Worm (Caenorhabditis elegans) whole organism, L2 larva: ENCODE measurements around the gene mbk-1.
A peak's percentile ranks its signal among the peaks of the same experiment; 100 is the strongest.

Experiments
- C34F6.9 ChIP-seq: fragments of 150-350 bp; optimal IDR thresholded peaks from 2 replicates; lab custom pipeline; 2014; ENCODE audit warnings: missing biosample characterization, missing genetic modification characterization
- F13H6.1 ChIP-seq: sonication (generic microtip); optimal IDR thresholded peaks from 2 replicates; lab custom pipeline; 2016; ENCODE audit warnings: missing genetic modification characterization, missing compliant biosample characterization
- Y55F3AM.14 ChIP-seq: fragments of 200-800 bp; sonication (Bioruptor generic); optimal IDR thresholded peaks from 2 replicates; lab custom pipeline; 2018; ENCODE audit warnings: mild to moderate bottlenecking, missing genetic modification characterization, missing compliant biosample characterization
- alr-1 ChIP-seq: fragments of 150-350 bp; optimal IDR thresholded peaks from 2 replicates; lab custom pipeline; 2014; ENCODE audit warnings: missing biosample characterization, missing genetic modification characterization
- ama-1 ChIP-seq: fragments of 150-350 bp; optimal IDR thresholded peaks from 2 replicates; lab custom pipeline; 2018; ENCODE audit warnings: inconsistent platforms
- blmp-1 ChIP-seq: sonication (generic microtip); optimal IDR thresholded peaks from 2 replicates; lab custom pipeline; 2017; ENCODE audit warnings: missing genetic modification characterization, mild to moderate bottlenecking, missing compliant biosample characterization, antibody characterized with exemption, moderate library complexity; ENCODE audit not compliant: insufficient read depth
- ceh-16 ChIP-seq: fragments of 150-350 bp; optimal IDR thresholded peaks from 2 replicates; lab custom pipeline; 2014; ENCODE audit warnings: missing biosample characterization, missing genetic modification characterization
- ceh-82 ChIP-seq: fragments of 150-350 bp; optimal IDR thresholded peaks from 2 replicates; lab custom pipeline; 2014; ENCODE audit warnings: missing biosample characterization, missing genetic modification characterization
- crh-2 ChIP-seq: sonication (generic microtip); optimal IDR thresholded peaks from 2 replicates; lab custom pipeline; 2017; ENCODE audit warnings: missing biosample characterization, missing genetic modification characterization
- dmd-4 ChIP-seq: sonication (generic microtip); optimal IDR thresholded peaks from 2 replicates; lab custom pipeline; 2017; ENCODE audit warnings: missing biosample characterization, missing genetic modification characterization
- elt-1 ChIP-seq: fragments of 150-350 bp; optimal IDR thresholded peaks from 2 replicates; lab custom pipeline; 2014; ENCODE audit warnings: missing biosample characterization, missing genetic modification characterization
- elt-3 ChIP-seq: sonication (generic microtip); optimal IDR thresholded peaks from 2 replicates; lab custom pipeline; 2017; ENCODE audit warnings: missing biosample characterization, missing genetic modification characterization
- fos-1 ChIP-seq: fragments of 150-350 bp; optimal IDR thresholded peaks from 2 replicates; lab custom pipeline; 2014; ENCODE audit warnings: missing biosample characterization, missing genetic modification characterization
- gmeb-1 ChIP-seq: fragments of 150-350 bp; optimal IDR thresholded peaks from 2 replicates; lab custom pipeline; 2014; ENCODE audit warnings: missing biosample characterization, missing genetic modification characterization
- lin-11 ChIP-seq: fragments of 150-350 bp; sonication (generic microtip); optimal IDR thresholded peaks from 2 replicates; lab custom pipeline; 2014; ENCODE audit warnings: missing biosample characterization, missing genetic modification characterization, inconsistent platforms, mixed read lengths
- lin-13 ChIP-seq: fragments of 150-350 bp; optimal IDR thresholded peaks from 2 replicates; lab custom pipeline; 2014; ENCODE audit warnings: missing biosample characterization, missing genetic modification reagents, missing genetic modification characterization
- lin-39 ChIP-seq: fragments of 150-350 bp; optimal IDR thresholded peaks from 2 replicates; lab custom pipeline; 2014; ENCODE audit warnings: missing biosample characterization, missing genetic modification reagents, missing genetic modification characterization
- lsy-2 ChIP-seq, 2 experiments: fragments of 150-350 bp in 1 of 2; sonication (generic microtip) in 1 of 2; optimal IDR thresholded peaks; 2 replicates each; lab custom pipeline; 2014 to 2017; ENCODE audit warnings: missing biosample characterization in 2 of 2, missing genetic modification characterization in 2 of 2
- mab-5 ChIP-seq: fragments of 150-350 bp; optimal IDR thresholded peaks from 2 replicates; lab custom pipeline; 2014; ENCODE audit warnings: missing biosample characterization, missing genetic modification characterization
- mbf-1 ChIP-seq: sonication (generic microtip); optimal IDR thresholded peaks from 2 replicates; lab custom pipeline; 2017; ENCODE audit warnings: missing biosample characterization, missing genetic modification characterization
- mdl-1 ChIP-seq, 2 experiments: fragments of 150-350 bp in 1 of 2; sonication (generic microtip) in 1 of 2; optimal IDR thresholded peaks; 2 replicates each; lab custom pipeline; 2017; ENCODE audit warnings: missing biosample characterization in 2 of 2, missing genetic modification characterization in 2 of 2
- nhr-11 ChIP-seq: fragments of 150-350 bp; optimal IDR thresholded peaks from 2 replicates; lab custom pipeline; 2014; ENCODE audit warnings: missing biosample characterization, missing genetic modification characterization
- nhr-12 ChIP-seq: fragments of 150-350 bp; optimal IDR thresholded peaks from 2 replicates; lab custom pipeline; 2014; ENCODE audit warnings: missing biosample characterization, missing genetic modification characterization
- nhr-129 ChIP-seq: fragments of 150-350 bp; optimal IDR thresholded peaks from 2 replicates; lab custom pipeline; 2014; ENCODE audit warnings: missing biosample characterization, missing genetic modification characterization
- nhr-21 ChIP-seq: fragments of 150-350 bp; optimal IDR thresholded peaks from 2 replicates; lab custom pipeline; 2014; ENCODE audit warnings: missing biosample characterization, missing genetic modification characterization
- nhr-23 ChIP-seq: fragments of 150-350 bp; optimal IDR thresholded peaks from 2 replicates; lab custom pipeline; 2014; ENCODE audit warnings: missing biosample characterization, missing genetic modification reagents, missing genetic modification characterization
- nhr-237 ChIP-seq: fragments of 150-350 bp; optimal IDR thresholded peaks from 2 replicates; lab custom pipeline; 2014; ENCODE audit warnings: missing biosample characterization, missing genetic modification characterization
- nhr-25 ChIP-seq: fragments of 150-350 bp; sonication (generic microtip); optimal IDR thresholded peaks from 3 replicates; lab custom pipeline; 2014; ENCODE audit warnings: missing biosample characterization, missing genetic modification characterization
- nhr-6 ChIP-seq: fragments of 150-350 bp; optimal IDR thresholded peaks from 2 replicates; lab custom pipeline; 2014; ENCODE audit warnings: missing biosample characterization, missing genetic modification characterization
- peb-1 ChIP-seq: fragments of 150-350 bp; optimal IDR thresholded peaks from 2 replicates; lab custom pipeline; 2014; ENCODE audit warnings: missing biosample characterization, missing genetic modification characterization
- sem-4 ChIP-seq: fragments of 150-350 bp; optimal IDR thresholded peaks from 2 replicates; lab custom pipeline; 2014; ENCODE audit warnings: missing biosample characterization, missing genetic modification reagents, missing genetic modification characterization
- sma-3 ChIP-seq: sonication (generic microtip); optimal IDR thresholded peaks from 2 replicates; lab custom pipeline; 2016; ENCODE audit warnings: missing genetic modification reagents, missing genetic modification characterization, missing compliant biosample characterization
- sma-9 ChIP-seq, 2 experiments: fragments of 150-350 bp in 1 of 2; sonication (generic microtip) in 1 of 2; optimal IDR thresholded peaks; 2 replicates each; lab custom pipeline; 2014 to 2016; ENCODE audit warnings: missing genetic modification characterization in 2 of 2, mild to moderate bottlenecking in 1 of 2, missing biosample characterization in 1 of 2, missing compliant biosample characterization in 1 of 2, missing genetic modification reagents in 1 of 2, moderate library complexity in 1 of 2
- snpc-4 ChIP-seq: fragments of 150-350 bp; optimal IDR thresholded peaks from 2 replicates; lab custom pipeline; 2014; ENCODE audit warnings: missing biosample characterization, missing genetic modification characterization
- unc-39 ChIP-seq: fragments of 150-350 bp; optimal IDR thresholded peaks from 2 replicates; lab custom pipeline; 2014; ENCODE audit warnings: missing biosample characterization, missing genetic modification characterization
- unc-55 ChIP-seq: fragments of 150-350 bp; sonication (generic microtip); optimal IDR thresholded peaks from 3 replicates; lab custom pipeline; 2014; ENCODE audit warnings: missing biosample characterization, missing genetic modification reagents, missing genetic modification characterization
- unc-62 ChIP-seq: fragments of 150-350 bp; optimal IDR thresholded peaks from 2 replicates; lab custom pipeline; 2014; ENCODE audit warnings: missing biosample characterization, missing genetic modification reagents, missing genetic modification characterization
- zag-1 ChIP-seq: fragments of 150-350 bp; optimal IDR thresholded peaks from 2 replicates; lab custom pipeline; 2014; ENCODE audit warnings: missing biosample characterization, missing genetic modification characterization
- ztf-1 ChIP-seq: fragments of 200-800 bp; sonication (Bioruptor generic); conservative IDR thresholded peaks from 2 replicates; pipeline ENCODE4 v1.3.6; 2022; ENCODE audit warnings: missing genetic modification characterization, missing compliant biosample characterization
- ztf-11 ChIP-seq: sonication (generic microtip); optimal IDR thresholded peaks from 2 replicates; lab custom pipeline; 2017; ENCODE audit warnings: missing biosample characterization, missing genetic modification characterization
- ztf-4 ChIP-seq: fragments of 150-350 bp; optimal IDR thresholded peaks from 2 replicates; lab custom pipeline; 2014; ENCODE audit warnings: missing biosample characterization, missing genetic modification characterization

mbk-1 gene

DNA sequence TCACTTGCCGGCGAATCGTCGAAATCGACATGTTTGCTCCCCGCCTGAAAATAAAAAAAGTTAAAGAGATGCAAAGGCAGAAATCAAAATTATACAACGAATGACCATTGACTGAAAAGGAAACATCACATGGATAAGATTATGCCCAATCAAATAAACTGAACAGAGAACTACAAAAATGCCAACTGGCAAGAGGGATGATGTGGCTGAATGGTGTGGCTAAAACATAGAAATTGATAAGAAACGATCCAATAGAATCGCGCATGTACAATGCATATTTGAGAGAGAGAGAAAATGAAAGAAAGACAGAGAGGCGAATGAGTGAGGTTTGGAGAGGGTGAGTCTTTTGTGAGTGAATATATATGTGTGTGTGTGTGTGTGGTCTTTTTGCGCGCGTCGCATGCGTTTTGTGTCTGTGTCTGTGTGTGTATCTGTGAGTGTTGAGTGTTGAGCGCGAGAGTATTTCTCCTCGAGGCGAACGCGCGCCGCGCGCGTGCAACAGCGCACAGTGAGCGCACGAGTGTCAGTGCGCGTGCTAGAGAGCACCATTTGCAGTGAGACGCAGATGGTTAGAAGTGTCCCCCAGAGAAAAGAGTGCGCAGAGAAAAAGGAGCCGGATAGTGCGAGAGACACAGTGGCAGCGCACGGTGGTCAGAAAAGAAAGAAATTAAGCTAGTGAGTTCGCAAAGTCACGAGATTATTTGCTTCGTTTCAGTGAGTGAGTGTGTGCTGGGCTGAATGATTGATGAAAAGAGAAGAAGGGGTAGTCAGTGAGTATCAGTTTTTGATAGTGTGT, 5.7 kb downstream of the mbk-1 start, which contains the start of gene epn-1 (continued):
- TF ChIP-seq peb-1 (tag; lab: Kevin White, UChicago) (no peak), unc-62 (GFP tag; lab: Kevin White, UChicago) (peak; percentile 80), nhr-25 (peak; percentile 97), lin-13 (GFP tag; lab: Kevin White, UChicago) (peak; percentile 94), blmp-1 (tag; lab: Kevin White, UChicago) (peak; percentile 69), Y55F3AM.14 (GFP tag; lab: Kevin White, UChicago) (peak; percentile 99), sma-3 (GFP tag; lab: Kevin White, UChicago) (peak; percentile 98), dmd-4 (tag; lab: Kevin White, UChicago) (no peak), elt-1 (peak; percentile 16), mbf-1 (tag; lab: Kevin White, UChicago) (no peak), nhr-21 (tag; lab: Kevin White, UChicago) (peak; percentile 98)

DNA sequence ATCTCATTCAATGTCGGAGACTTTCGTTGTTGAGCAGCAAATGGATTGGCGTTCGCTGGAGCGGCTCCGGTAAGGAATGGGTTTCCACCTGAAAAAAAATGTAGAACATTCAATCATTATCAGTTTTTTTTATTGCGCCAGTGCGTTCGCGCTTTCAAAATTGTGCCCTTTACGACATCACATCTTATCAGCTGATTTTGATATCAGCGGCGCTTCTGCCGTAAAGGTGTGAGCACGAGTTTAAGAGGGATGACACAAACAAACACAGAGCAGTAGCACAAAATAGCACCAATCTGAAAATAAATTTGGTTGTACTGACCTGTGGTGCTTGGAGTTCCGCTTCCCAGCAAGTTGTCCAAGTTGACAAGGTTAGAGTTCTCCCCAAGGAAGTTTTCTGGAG, 7.6 kb downstream of the mbk-1 start:
- TF ChIP-seq lsy-2 (tag; optimal IDR thresholded peaks at IDR 0.05; lab: Kevin White, UChicago): no peak
- TF ChIP-seq ama-1 (lab: Kevin White, UChicago): peak; percentile 21
- no peak for TF ChIP-seq nhr-21 (tag; lab: Kevin White, UChicago)
- TF ChIP-seq sem-4 (tag; lab: Kevin White, UChicago): no peak
- no peak for TF ChIP-seq peb-1 (tag; lab: Kevin White, UChicago)
- TF ChIP-seq elt-1: no peak
- TF ChIP-seq ceh-16 (tag; lab: Kevin White, UChicago): no peak
- peak; percentile 10 for TF ChIP-seq F13H6.1 (tag; lab: Kevin White, UChicago)
- peak; percentile 54 for TF ChIP-seq crh-2 (tag; lab: Kevin White, UChicago)
- TF ChIP-seq dmd-4 (tag; lab: Kevin White, UChicago): no peak
- no peak for TF ChIP-seq mab-5
- TF ChIP-seq alr-1 (tag; lab: Kevin White, UChicago): no peak
- peak; percentile 1 for TF ChIP-seq nhr-129 (tag; lab: Kevin White, UChicago)
- no peak for TF ChIP-seq lin-11 (tag; lab: Kevin White, UChicago)
- peak; percentile 49 for TF ChIP-seq sma-9 (GFP tag; optimal IDR thresholded peaks at IDR 0.05; lab: Kevin White, UChicago)
- TF ChIP-seq sma-9 (tag; optimal IDR thresholded peaks at IDR 0.05; lab: Kevin White, UChicago): no peak
- TF ChIP-seq ztf-11: no peak
- TF ChIP-seq sma-3 (GFP tag; lab: Kevin White, UChicago): no peak
- no peak for TF ChIP-seq unc-55
- peak; percentile 41 for TF ChIP-seq fos-1 (tag; lab: Kevin White, UChicago)

ce11 chrX:14815412-14815811, 8.9 kb downstream of the mbk-1 start:
- TF ChIP-seq C34F6.9 (tag; lab: Kevin White, UChicago) (peak; percentile 9), sma-9 (GFP tag; optimal IDR thresholded peaks at IDR 0.05; lab: Kevin White, UChicago) (peak; percentile 39), sma-9 (tag; optimal IDR thresholded peaks at IDR 0.05; lab: Kevin White, UChicago) (no peak), gmeb-1 (tag; lab: Kevin White, UChicago) (peak; percentile 1), nhr-25 (peak; percentile 0), unc-55 (peak; percentile 5), ceh-82 (tag; lab: Kevin White, UChicago) (no peak), ama-1 (lab: Kevin White, UChicago) (no peak), nhr-21 (tag; lab: Kevin White, UChicago) (peak; percentile 25)

- TF ChIP-seq ztf-1 (GFP tag; lab: Robert Waterston, UW) (no peak), peb-1 (tag; lab: Kevin White, UChicago) (no peak), nhr-237 (tag; lab: Kevin White, UChicago) (no peak), Y55F3AM.14 (GFP tag; lab: Kevin White, UChicago) (no peak), alr-1 (tag; lab: Kevin White, UChicago) (no peak), C34F6.9 (tag; lab: Kevin White, UChicago) (peak; percentile 95), ceh-16 (tag; lab: Kevin White, UChicago) (no peak), unc-55 (peak; percentile 94), nhr-11 (tag; lab: Kevin White, UChicago) (no peak), lin-11 (tag; lab: Kevin White, UChicago) (no peak), unc-39 (tag; lab: Kevin White, UChicago) (no peak), snpc-4 (tag; lab: Kevin White, UChicago) (peak; percentile 64), mdl-1 (tag; optimal IDR thresholded peaks at IDR 0.05; lab: Kevin White, UChicago) (peak; percentile 49 to 62), zag-1 (tag; lab: Kevin White, UChicago) (peak; percentile 11), crh-2 (tag; lab: Kevin White, UChicago) (peak; percentile 87), unc-62 (GFP tag; lab: Kevin White, UChicago) (no peak), sem-4 (tag; lab: Kevin White, UChicago) (no peak), nhr-129 (tag; lab: Kevin White, UChicago) (peak; percentile 90), nhr-25 (peak; percentile 72), nhr-6 (tag; lab: Kevin White, UChicago) (peak; percentile 87), fos-1 (tag; lab: Kevin White, UChicago) (peak; percentile 58), mbf-1 (tag; lab: Kevin White, UChicago) (no peak), dmd-4 (tag; lab: Kevin White, UChicago) (peak; percentile 19), sma-3 (GFP tag; lab: Kevin White, UChicago) (peak; percentile 53), nhr-23 (tag; lab: Kevin White, UChicago) (no peak), ztf-4 (peak; percentile 67), lin-39 (tag; lab: Kevin White, UChicago) (no peak), nhr-21 (tag; lab: Kevin White, UChicago) (peak; percentile 83), blmp-1 (tag; lab: Kevin White, UChicago) (peak; percentile 48), nhr-12 (tag; lab: Kevin White, UChicago) (no peak), elt-3 (tag; lab: Kevin White, UChicago) (no peak), gmeb-1 (tag; lab: Kevin White, UChicago) (peak; percentile 84)
Observed at ce11 chrX:14813398-14813797, 10.9 kb downstream of the mbk-1 start.
